Worm (Caenorhabditis elegans): ENCODE measurements around the gene clc-5.

DNA sequence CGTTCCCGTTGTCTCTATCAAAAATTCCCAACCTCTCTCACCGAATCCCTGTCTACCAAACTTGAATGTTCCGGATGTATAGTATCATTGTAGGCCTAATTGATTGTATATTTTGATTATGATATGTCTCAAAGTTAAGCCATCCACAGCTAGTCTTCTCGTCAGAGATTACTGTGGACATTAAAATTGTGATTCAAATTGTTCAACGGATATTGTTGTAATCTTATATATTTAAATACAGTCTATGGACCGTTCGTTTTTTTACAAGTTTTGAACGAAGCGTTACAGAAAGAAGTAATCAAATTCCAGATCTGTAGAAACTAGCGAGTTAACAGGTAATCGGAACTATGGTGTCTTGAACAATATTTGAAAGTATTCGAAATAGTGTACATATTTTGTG lies 47.4 kb downstream of the clc-5 start, which contains the start of gene F48E3.9:
- no peak for TF ChIP-seq flt-1 (GFP tag; IDR thresholded peaks at IDR 0.05)
- TF ChIP-seq tab-1 (GFP tag; IDR thresholded peaks at IDR 0.05): no peak
- no peak for TF ChIP-seq cog-1 (tag; optimal IDR thresholded peaks at IDR 0.05)
- no peak for TF ChIP-seq klf-2 (GFP tag; conservative IDR thresholded peaks at IDR 0.05)
- no peak for TF ChIP-seq T22C8.4 (GFP tag; IDR thresholded peaks at IDR 0.05)
